Worm (Caenorhabditis elegans) whole organism, late embryonic: ENCODE data around the gene fbxl-5.

Source experiments
- C08G9.2 ChIP-seq: sonication (generic microtip); optimal IDR thresholded peaks from 2 replicates; lab custom pipeline; 2016; ENCODE audit warnings: mild to moderate bottlenecking, missing genetic modification characterization, moderate library complexity, missing compliant biosample characterization
- F13H6.1 ChIP-seq: sonication (generic microtip); optimal IDR thresholded peaks from 2 replicates; lab custom pipeline; 2016; ENCODE audit warnings: missing genetic modification characterization, missing compliant biosample characterization
- K09A11.1 ChIP-seq: sonication (generic microtip); optimal IDR thresholded peaks from 2 replicates; lab custom pipeline; 2017; ENCODE audit warnings: antibody characterized with exemption, mild to moderate bottlenecking, missing genetic modification characterization, missing compliant biosample characterization; ENCODE audit not compliant: insufficient read depth
- T23F11.4 ChIP-seq: fragments of 200-800 bp; sonication (Bioruptor generic); optimal IDR thresholded peaks from 2 replicates; lab custom pipeline; 2018; ENCODE audit warnings: mild to moderate bottlenecking, missing genetic modification characterization, missing compliant biosample characterization
- Y22D7AL.16 ChIP-seq: sonication (generic microtip); optimal IDR thresholded peaks from 2 replicates; lab custom pipeline; 2016; ENCODE audit warnings: missing genetic modification characterization, missing compliant biosample characterization
- ahr-1 ChIP-seq: sonication (generic microtip); optimal IDR thresholded peaks from 2 replicates; lab custom pipeline; 2016; ENCODE audit warnings: missing genetic modification characterization, missing compliant biosample characterization
- ceh-18 ChIP-seq: sonication (generic microtip); optimal IDR thresholded peaks from 2 replicates; lab custom pipeline; 2016; ENCODE audit warnings: missing genetic modification characterization, missing compliant biosample characterization
- ceh-19 ChIP-seq: fragments of 200-800 bp; sonication (Bioruptor generic); optimal IDR thresholded peaks from 2 replicates; lab custom pipeline; 2018; ENCODE audit warnings: mild to moderate bottlenecking, missing genetic modification characterization, missing compliant biosample characterization
- ceh-22 ChIP-seq: sonication (generic microtip); optimal IDR thresholded peaks from 2 replicates; lab custom pipeline; 2017; ENCODE audit warnings: missing biosample characterization, missing genetic modification characterization
- ceh-30 ChIP-seq: fragments of 150-350 bp; optimal IDR thresholded peaks from 2 replicates; lab custom pipeline; 2014; ENCODE audit warnings: missing biosample characterization, missing genetic modification characterization
- ceh-45 ChIP-seq: fragments of 200-800 bp; sonication (Bioruptor generic); IDR thresholded peaks from 2 replicates; pipeline ENCODE4 v1.3.6; 2022; ENCODE audit warnings: missing genetic modification reagents, missing genetic modification characterization, missing compliant biosample characterization
- ceh-6 ChIP-seq: fragments of 200-800 bp; sonication (Bioruptor generic); optimal IDR thresholded peaks from 2 replicates; lab custom pipeline; 2018; ENCODE audit warnings: mild to moderate bottlenecking, missing genetic modification characterization, missing compliant biosample characterization
- ceh-9 ChIP-seq: sonication (generic microtip); optimal IDR thresholded peaks from 2 replicates; lab custom pipeline; 2016; ENCODE audit warnings: mild to moderate bottlenecking, missing genetic modification characterization, inconsistent platforms, missing compliant biosample characterization
- dve-1 ChIP-seq: sonication (generic microtip); optimal IDR thresholded peaks from 2 replicates; lab custom pipeline; 2017; ENCODE audit warnings: antibody characterized with exemption, mild to moderate bottlenecking, missing genetic modification characterization, missing compliant biosample characterization
- elt-4 ChIP-seq: sonication (generic microtip); optimal IDR thresholded peaks from 2 replicates; lab custom pipeline; 2016; ENCODE audit warnings: missing genetic modification characterization, missing compliant biosample characterization
- fax-1 ChIP-seq: sonication (generic microtip); optimal IDR thresholded peaks from 2 replicates; lab custom pipeline; 2016; ENCODE audit warnings: missing genotype, missing genetic modification characterization, missing compliant biosample characterization
- fkh-10 ChIP-seq: fragments of 150-350 bp; optimal IDR thresholded peaks from 2 replicates; lab custom pipeline; 2014; ENCODE audit warnings: missing biosample characterization, missing genetic modification reagents, missing genetic modification characterization
- fkh-6 ChIP-seq: sonication (generic microtip); optimal IDR thresholded peaks from 2 replicates; lab custom pipeline; 2016; ENCODE audit warnings: missing genetic modification characterization, missing compliant biosample characterization
- gmeb-2 ChIP-seq: sonication (generic microtip); optimal IDR thresholded peaks from 2 replicates; lab custom pipeline; 2016; ENCODE audit warnings: missing genetic modification characterization, inconsistent platforms, missing compliant biosample characterization
- hlh-15 ChIP-seq: sonication (generic microtip); optimal IDR thresholded peaks from 2 replicates; lab custom pipeline; 2016; ENCODE audit warnings: missing genetic modification characterization, missing compliant biosample characterization
- hlh-30 ChIP-seq: sonication (generic microtip); optimal IDR thresholded peaks from 2 replicates; lab custom pipeline; 2017; ENCODE audit warnings: antibody characterized with exemption, missing genetic modification characterization, missing compliant biosample characterization; ENCODE audit not compliant: insufficient read depth
- hlh-6 ChIP-seq: sonication (generic microtip); optimal IDR thresholded peaks from 2 replicates; lab custom pipeline; 2016; ENCODE audit warnings: missing genotype, missing genetic modification characterization, missing compliant biosample characterization
- lim-6 ChIP-seq: sonication (generic microtip); optimal IDR thresholded peaks from 2 replicates; lab custom pipeline; 2016; ENCODE audit warnings: missing genetic modification characterization, missing compliant biosample characterization
- nfya-1 ChIP-seq: sonication (generic microtip); optimal IDR thresholded peaks from 2 replicates; lab custom pipeline; 2017; ENCODE audit warnings: missing genetic modification characterization, mild to moderate bottlenecking, missing compliant biosample characterization, antibody characterized with exemption, moderate library complexity
- nhr-11 ChIP-seq: fragments of 150-350 bp; optimal IDR thresholded peaks from 2 replicates; lab custom pipeline; 2014; ENCODE audit warnings: missing biosample characterization, missing genetic modification characterization
- pag-3 ChIP-seq: sonication (generic microtip); optimal IDR thresholded peaks from 2 replicates; lab custom pipeline; 2016; ENCODE audit warnings: missing compliant biosample characterization, missing genetic modification characterization, borderline replicate concordance
- pat-9 ChIP-seq: fragments of 200-800 bp; sonication (Bioruptor generic); optimal IDR thresholded peaks from 2 replicates; lab custom pipeline; 2018; ENCODE audit warnings: mild to moderate bottlenecking, missing genetic modification characterization, moderate library complexity, missing compliant biosample characterization
- pax-1 ChIP-seq: fragments of 150-350 bp; optimal IDR thresholded peaks from 2 replicates; lab custom pipeline; 2014; ENCODE audit warnings: missing biosample characterization, missing genetic modification characterization
- ref-2 ChIP-seq: sonication (generic microtip); optimal IDR thresholded peaks from 2 replicates; lab custom pipeline; 2016; ENCODE audit warnings: missing genetic modification characterization, missing compliant biosample characterization
- rnt-1 ChIP-seq: sonication (generic microtip); optimal IDR thresholded peaks from 2 replicates; lab custom pipeline; 2016; ENCODE audit warnings: missing genetic modification characterization, missing compliant biosample characterization
- sdc-2 ChIP-seq: sonication (generic microtip); optimal IDR thresholded peaks from 2 replicates; lab custom pipeline; 2016; ENCODE audit warnings: missing genotype, missing genetic modification characterization, missing compliant biosample characterization
- sox-4 ChIP-seq: sonication (generic microtip); optimal IDR thresholded peaks from 2 replicates; lab custom pipeline; 2017; ENCODE audit warnings: mild to moderate bottlenecking, missing genetic modification characterization, inconsistent platforms, missing compliant biosample characterization
- syd-9 ChIP-seq: sonication (generic microtip); optimal IDR thresholded peaks from 2 replicates; lab custom pipeline; 2016; ENCODE audit warnings: mild to moderate bottlenecking, missing genetic modification characterization, moderate library complexity, missing compliant biosample characterization
- tbx-2 ChIP-seq: sonication (generic microtip); optimal IDR thresholded peaks from 2 replicates; lab custom pipeline; 2016; ENCODE audit warnings: missing genetic modification characterization, missing compliant biosample characterization
- ttx-3 ChIP-seq: sonication (generic microtip); optimal IDR thresholded peaks from 2 replicates; lab custom pipeline; 2016; ENCODE audit warnings: missing genetic modification reagents, missing genetic modification characterization, missing compliant biosample characterization
- unc-42 ChIP-seq: sonication (generic microtip); optimal IDR thresholded peaks from 2 replicates; lab custom pipeline; 2016; ENCODE audit warnings: missing genotype, missing genetic modification characterization, missing compliant biosample characterization
- ztf-16 ChIP-seq: sonication (generic microtip); optimal IDR thresholded peaks from 2 replicates; lab custom pipeline; 2017; ENCODE audit warnings: missing genetic modification characterization, missing compliant biosample characterization

Gene fbxl-5

ce11 chrV:7776029-7776628 lies 33.4 kb downstream of the fbxl-5 start, which contains the start of the genes rpl-39 and rps-30 (continued):
- TF ChIP-seq ceh-18 (tag; lab: Kevin White, UChicago) (peak; percentile 71), pax-1 (tag; lab: Kevin White, UChicago) (peak; percentile 54)
- TF ChIP-seq, all 69 proteins: peak for 17

ce11 chrV:7777098-7777497 lies 34.4 kb downstream of the fbxl-5 start, which contains the start of gene C26F1.3:
C26F1.3 (plus strand) TSS chrV:7777300.
- TF ChIP-seq nhr-11 (tag; lab: Kevin White, UChicago) = no peak
- no peak for TF ChIP-seq ceh-30 (tag; lab: Kevin White, UChicago)
- no peak for TF ChIP-seq C08G9.2
- TF ChIP-seq ahr-1 (tag; lab: Kevin White, UChicago) = no peak
- TF ChIP-seq syd-9 (tag; lab: Kevin White, UChicago) = no peak
- no peak for TF ChIP-seq dve-1
- TF ChIP-seq tbx-2 = no peak
- no peak for TF ChIP-seq ceh-22 (tag; lab: Kevin White, UChicago)
- TF ChIP-seq fax-1 (tag; lab: Kevin White, UChicago) = no peak
- TF ChIP-seq ceh-18 (tag; lab: Kevin White, UChicago) = no peak
- TF ChIP-seq T23F11.4 = no peak
- no peak for TF ChIP-seq elt-4
- no peak for TF ChIP-seq ztf-16 (tag; lab: Kevin White, UChicago)
- TF ChIP-seq F13H6.1 = no peak
- TF ChIP-seq ceh-19 = no peak
- no peak for TF ChIP-seq sox-4 (tag; lab: Kevin White, UChicago)
- TF ChIP-seq pat-9 (tag; lab: Kevin White, UChicago) = no peak
- no peak for TF ChIP-seq sdc-2
- TF ChIP-seq ceh-45 = no peak
- TF ChIP-seq gmeb-2 (tag; lab: Kevin White, UChicago) = no peak
- TF ChIP-seq, all 69 proteins: peak for 0

- TF ChIP-seq syd-9 (tag; lab: Kevin White, UChicago) = no peak
- TF ChIP-seq fkh-10 (GFP tag; lab: Kevin White, UChicago) = no peak
- no peak for TF ChIP-seq ttx-3 (tag; lab: Kevin White, UChicago)
- TF ChIP-seq hlh-30 = no peak
- no peak for TF ChIP-seq K09A11.1
- TF ChIP-seq ceh-6 (GFP tag; lab: Kevin White, UChicago) = no peak
- no peak for TF ChIP-seq hlh-6 (tag; lab: Kevin White, UChicago)
- no peak for TF ChIP-seq ceh-18 (tag; lab: Kevin White, UChicago)
- no peak for TF ChIP-seq rnt-1 (tag; lab: Kevin White, UChicago)
- TF ChIP-seq ref-2 (tag; lab: Kevin White, UChicago) = no peak
Observed at ce11 chrV:7778999-7779398, 36.3 kb downstream of the fbxl-5 start.

ce11 chrV:7781511-7781910 lies 38.8 kb downstream of the fbxl-5 start, which contains the start of gene cyp-32A1:
cyp-32A1 (plus strand) TSS chrV:7781811.
- TF ChIP-seq pax-1 (tag; lab: Kevin White, UChicago) (no peak), ceh-18 (tag; lab: Kevin White, UChicago) (no peak), hlh-15 (tag; lab: Kevin White, UChicago) (no peak), pag-3 (tag; lab: Kevin White, UChicago) (no peak), Y22D7AL.16 (tag; lab: Kevin White, UChicago) (no peak), nhr-11 (tag; lab: Kevin White, UChicago) (no peak), unc-42 (tag; lab: Kevin White, UChicago) (no peak), ceh-45 (no peak), lim-6 (no peak), ceh-30 (tag; lab: Kevin White, UChicago) (no peak), ceh-9 (tag; lab: Kevin White, UChicago) (no peak), nfya-1 (no peak), fkh-6 (tag; lab: Kevin White, UChicago) (no peak)
